Fruit fly (Drosophila melanogaster) whole organism, wandering third instar larva: Measurements from ENCODE around the gene Flacc.

Experiments
- Abd-B ChIP-seq: fragments of >200 bp; optimal IDR thresholded peaks from 2 replicates; lab custom pipeline; 2017; ENCODE audit warnings: missing biosample characterization, missing genetic modification characterization
- CG32264 ChIP-seq: fragments of 200-800 bp; sonication (Bioruptor generic); optimal IDR thresholded peaks from 2 replicates; lab custom pipeline; 2016; ENCODE audit warnings: missing biosample characterization, missing genetic modification characterization
- CrebA ChIP-seq: fragments of 200-800 bp; sonication (Bioruptor generic); optimal IDR thresholded peaks from 2 replicates; lab custom pipeline; 2016; ENCODE audit warnings: missing biosample characterization, mild to moderate bottlenecking, missing genetic modification characterization, borderline replicate concordance
- Dif ChIP-seq: fragments of 200-275, 200-300 bp; sonication (Bioruptor generic); optimal IDR thresholded peaks from 2 replicates; lab custom pipeline; 2018; ENCODE audit warnings: missing biosample characterization, missing genetic modification characterization; ENCODE audit not compliant: partially characterized antibody
- HLH106 ChIP-seq: fragments of 200-800 bp; optimal IDR thresholded peaks from 3 replicates; lab custom pipeline; 2019; ENCODE audit warnings: missing biosample characterization, mild to moderate bottlenecking, missing genetic modification characterization, moderate library complexity
- Hr78 ChIP-seq: fragments of >200 bp; optimal IDR thresholded peaks from 2 replicates; lab custom pipeline; 2017; ENCODE audit warnings: missing biosample characterization, missing genetic modification characterization
- Hr83 ChIP-seq: fragments of 200-300 bp; sonication (Bioruptor generic); optimal IDR thresholded peaks from 2 replicates; lab custom pipeline; 2016; ENCODE audit warnings: missing biosample characterization, mild to moderate bottlenecking, missing genetic modification characterization, moderate library complexity; ENCODE audit not compliant: poor library complexity, severe bottlenecking
- Jra ChIP-seq: sonication (Bioruptor generic); optimal IDR thresholded peaks from 2 replicates; lab custom pipeline; 2016; ENCODE audit warnings: missing biosample characterization, missing genetic modification characterization
- N ChIP-seq: fragments of >200 bp; optimal IDR thresholded peaks from 2 replicates; lab custom pipeline; 2018; ENCODE audit warnings: missing biosample characterization, missing external identifiers, missing genetic modification characterization
- OdsH ChIP-seq: fragments of 200-800 bp; sonication (Bioruptor generic); optimal IDR thresholded peaks from 2 replicates; lab custom pipeline; 2016; ENCODE audit warnings: missing biosample characterization, mild to moderate bottlenecking, missing genetic modification characterization
- Rel ChIP-seq, 2 experiments: fragments of 200-800 bp; sonication (Bioruptor generic) in 1 of 2; optimal IDR thresholded peaks; 2 replicates in 1 of 2; 3 replicates in 1 of 2; lab custom pipeline; 2016 to 2019; ENCODE audit warnings: mild to moderate bottlenecking in 2 of 2, missing biosample characterization in 2 of 2, missing genetic modification characterization in 2 of 2, moderate library complexity in 1 of 2
- Sp1 ChIP-seq: fragments of 200-800 bp; sonication (Bioruptor generic); optimal IDR thresholded peaks from 3 replicates; lab custom pipeline; 2019; ENCODE audit warnings: missing biosample characterization, mild to moderate bottlenecking, missing genetic modification characterization, moderate library complexity
- Vsx2 ChIP-seq: fragments of 200-300, 225-300 bp; sonication (Bioruptor generic); optimal IDR thresholded peaks from 2 replicates; lab custom pipeline; 2018; ENCODE audit warnings: missing biosample characterization, missing genetic modification characterization; ENCODE audit not compliant: partially characterized antibody
- br ChIP-seq: fragments of 200-800 bp; sonication (Bioruptor generic); optimal IDR thresholded peaks from 2 replicates; lab custom pipeline; 2016; ENCODE audit warnings: missing biosample characterization, missing genetic modification characterization
- brk ChIP-seq: fragments of 200-800 bp; sonication (Bioruptor generic); optimal IDR thresholded peaks from 2 replicates; lab custom pipeline; 2016; ENCODE audit warnings: missing biosample characterization, mild to moderate bottlenecking, missing genetic modification characterization
- dl ChIP-seq, 2 experiments: fragments of 175-275, 200-275 bp in 1 of 2; fragments of 200-275 bp in 1 of 2; sonication (Bioruptor generic); optimal IDR thresholded peaks; lab custom pipeline; 2018; ENCODE audit warnings: mild to moderate bottlenecking in 2 of 2, missing biosample characterization in 2 of 2, missing genetic modification characterization in 2 of 2, moderate library complexity in 2 of 2; ENCODE audit not compliant: partially characterized antibody in 2 of 2, insufficient read depth in 1 of 2
- dmrt93B ChIP-seq: fragments of 200-800 bp; sonication (Bioruptor generic); optimal IDR thresholded peaks from 2 replicates; lab custom pipeline; 2018; ENCODE audit warnings: missing biosample characterization, mild to moderate bottlenecking, missing genetic modification characterization
- ey ChIP-seq: fragments of 200-800 bp; sonication (Bioruptor generic); optimal IDR thresholded peaks from 2 replicates; lab custom pipeline; 2016; ENCODE audit warnings: missing biosample characterization, missing genetic modification characterization
- foxo ChIP-seq, 2 experiments: fragments of 200-800 bp; sonication (Bioruptor generic); optimal IDR thresholded peaks; 2 replicates in 1 of 2; 3 replicates in 1 of 2; lab custom pipeline; 2016 to 2017; ENCODE audit warnings: missing biosample characterization in 2 of 2, missing genetic modification characterization in 2 of 2
- fru ChIP-seq: fragments of 200-800 bp; sonication (Bioruptor generic); optimal IDR thresholded peaks from 3 replicates; lab custom pipeline; 2016; ENCODE audit warnings: missing biosample characterization, mild to moderate bottlenecking, missing genetic modification characterization
- h ChIP-seq: fragments of 200-800 bp; sonication (Bioruptor generic); optimal IDR thresholded peaks from 3 replicates; lab custom pipeline; 2016; ENCODE audit warnings: missing biosample characterization, mild to moderate bottlenecking, missing genetic modification characterization
- lola ChIP-seq: fragments of >200 bp; optimal IDR thresholded peaks from 2 replicates; lab custom pipeline; 2017; ENCODE audit warnings: missing biosample characterization, missing genetic modification characterization
- psq ChIP-seq: fragments of 200-800 bp; sonication (Bioruptor generic); optimal IDR thresholded peaks from 3 replicates; lab custom pipeline; 2017; ENCODE audit warnings: missing biosample characterization, mild to moderate bottlenecking, missing genetic modification characterization, moderate library complexity
- sv ChIP-seq: fragments of 200-800 bp; sonication (Bioruptor generic); optimal IDR thresholded peaks from 3 replicates; lab custom pipeline; 2016; ENCODE audit warnings: missing biosample characterization, missing genetic modification characterization
- tai ChIP-seq: sonication (Bioruptor generic); optimal IDR thresholded peaks from 2 replicates; lab custom pipeline; 2016; ENCODE audit warnings: missing biosample characterization, missing genetic modification characterization

The Flacc gene

dm6 chrX:18869489-18870132 lies 23.8 kb downstream of the Flacc start (continued):
- no peak for TF ChIP-seq Jra

dm6 chrX:18868142-18868541 lies 25.3 kb downstream of the Flacc start:
- no peak for TF ChIP-seq ey (GFP tag; lab: Kevin White, UChicago)
- TF ChIP-seq, all 38 proteins: peak for 0

dm6 chrX:18866289-18866832 lies 27.1 kb downstream of the Flacc start:
- TF ChIP-seq CrebA (GFP tag; lab: Kevin White, UChicago) (no peak), ey (GFP tag; lab: Kevin White, UChicago) (no peak), h (GFP tag; lab: Kevin White, UChicago) (no peak), psq (peak; percentile 73), br (GFP tag; lab: Kevin White, UChicago) (no peak), fru (GFP tag; lab: Kevin White, UChicago) (no peak), HLH106 (tag; lab: Kevin White, UChicago) (no peak)
- TF ChIP-seq, all 38 proteins: peak for 1

dm6 chrX:18864483-18865358 lies 28.7 kb downstream of the Flacc start:
- no peak for TF ChIP-seq Rel (GFP tag; optimal IDR thresholded peaks at IDR 0.05; lab: Kevin White, UChicago)
- peak; percentile 52 for TF ChIP-seq Rel (tag; optimal IDR thresholded peaks at IDR 0.05; lab: Kevin White, UChicago)
- TF ChIP-seq Dif: peak; percentile 19
- TF ChIP-seq Sp1 (GFP tag; lab: Kevin White, UChicago): no peak
- TF ChIP-seq lola (GFP tag; lab: Kevin White, UChicago): no peak
- TF ChIP-seq ey (GFP tag; lab: Kevin White, UChicago): no peak
- TF ChIP-seq dl (GFP tag; optimal IDR thresholded peaks at IDR 0.05; lab: Kevin White, UChicago; ENCODE audit: insufficient read depth in 1 of 2, partially characterized antibody in 2 of 2): peak in 1 of 2 experiments; percentile 61
- TF ChIP-seq dmrt93B (GFP tag; lab: Kevin White, UChicago): no peak
- no peak for TF ChIP-seq CG32264 (GFP tag; lab: Kevin White, UChicago)
- TF ChIP-seq psq: peak; percentile 82
- no peak for TF ChIP-seq N (GFP tag; lab: Kevin White, UChicago)

dm6 chrX:18863748-18864482 lies 29.5 kb downstream of the Flacc start, which contains the start of the genes CG7326 and Dora:
CG7326 (minus strand) TSS chrX:18863776.
Dora (plus strand) TSS chrX:18863950.
- no peak for TF ChIP-seq OdsH (GFP tag; lab: Kevin White, UChicago)
- TF ChIP-seq br (GFP tag; lab: Kevin White, UChicago): no peak
- no peak for TF ChIP-seq Sp1 (GFP tag; lab: Kevin White, UChicago)
- peak; percentile 71 for TF ChIP-seq N (GFP tag; lab: Kevin White, UChicago)
- no peak for TF ChIP-seq CrebA (GFP tag; lab: Kevin White, UChicago)
- TF ChIP-seq Abd-B (GFP tag; lab: Kevin White, UChicago): peak; percentile 43
- no peak for TF ChIP-seq lola (GFP tag; lab: Kevin White, UChicago)
- TF ChIP-seq CG32264 (GFP tag; lab: Kevin White, UChicago): no peak
- TF ChIP-seq Vsx2: no peak
- no peak for TF ChIP-seq tai
- no peak for TF ChIP-seq sv (GFP tag; lab: Kevin White, UChicago)
- TF ChIP-seq HLH106 (tag; lab: Kevin White, UChicago): peak; percentile 11
- TF ChIP-seq brk (GFP tag; lab: Kevin White, UChicago): no peak
- TF ChIP-seq Rel (GFP tag; optimal IDR thresholded peaks at IDR 0.05; lab: Kevin White, UChicago): no peak
- TF ChIP-seq Rel (tag; optimal IDR thresholded peaks at IDR 0.05; lab: Kevin White, UChicago): peak; percentile 28
- TF ChIP-seq Hr83 (GFP tag; lab: Kevin White, UChicago): peak; percentile 31
- TF ChIP-seq h (GFP tag; lab: Kevin White, UChicago): peak; percentile 31
- peak; percentile 24 for TF ChIP-seq Hr78
- TF ChIP-seq foxo (GFP tag; optimal IDR thresholded peaks at IDR 0.05; lab: Kevin White, UChicago): no peak
- TF ChIP-seq psq: peak; percentile 95
